Fruit fly (Drosophila melanogaster): ENCODE results near the gene CAHbeta.

DNA sequence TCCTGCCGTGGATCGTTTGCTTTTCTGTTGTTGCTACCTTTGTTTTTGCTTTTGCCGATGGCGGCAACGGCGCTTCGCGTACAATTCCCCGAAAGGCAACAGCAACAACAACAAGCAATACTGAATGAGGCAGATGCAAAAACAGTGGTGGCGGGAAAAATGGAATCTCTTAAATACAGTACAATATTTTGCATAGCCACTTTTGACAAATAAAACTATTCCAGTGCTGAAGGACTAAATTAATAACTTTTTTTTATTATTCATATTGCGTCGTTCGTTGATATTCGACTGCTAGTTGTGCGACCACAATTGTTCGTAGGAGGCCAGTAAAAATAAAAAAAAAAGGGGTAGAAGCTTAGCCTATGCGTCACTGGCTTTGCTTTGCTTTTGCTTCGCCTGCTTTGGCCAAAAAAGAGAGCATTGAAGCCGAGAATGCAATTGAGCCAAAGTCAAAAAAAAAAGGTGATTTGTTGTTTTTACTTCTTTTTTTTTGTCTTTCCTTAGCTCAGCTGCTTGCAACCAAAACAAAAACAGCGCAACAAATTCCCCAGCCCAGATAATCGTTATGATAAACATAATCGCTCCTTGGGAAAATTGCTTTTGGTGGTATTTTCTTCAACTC, 51.2 kb downstream of the CAHbeta start:
- TF ChIP-seq insv (optimal IDR thresholded peaks at IDR 0.05): no peak
- TF ChIP-seq h (optimal IDR thresholded peaks at IDR 0.05): no peak
- no peak for TF ChIP-seq Sin3A (optimal IDR thresholded peaks at IDR 0.05)
- no peak for TF ChIP-seq ttk (optimal IDR thresholded peaks at IDR 0.05)
- TF ChIP-seq psq (optimal IDR thresholded peaks at IDR 0.05): no peak
- no peak for TF ChIP-seq Myc (optimal IDR thresholded peaks at IDR 0.05)
